Fruit fly (Drosophila melanogaster) whole organism, embryonic: Measurements from ENCODE around the gene DPCoAC.

Experiments
- Adf1 ChIP-seq: fragments of 200-800 bp; sonication (Bioruptor generic); IDR thresholded peaks from 2 replicates; pipeline ENCODE4 v1.3.6; 2022; ENCODE audit warnings: missing biosample characterization, missing genetic modification characterization
- Atf6 ChIP-seq: fragments of 200-800 bp; sonication (Bioruptor generic); IDR thresholded peaks from 2 replicates; pipeline ENCODE4 v1.3.6; 2022; ENCODE audit warnings: missing biosample characterization, missing genetic modification characterization
- BtbVII ChIP-seq: fragments of 200-800 bp; sonication (Bioruptor generic); optimal IDR thresholded peaks from 3 replicates; lab custom pipeline; 2017; ENCODE audit warnings: missing biosample characterization, mild to moderate bottlenecking, missing genetic modification characterization
- CG11247 ChIP-seq: fragments of 200-800 bp; sonication (Bioruptor generic); IDR thresholded peaks from 2 replicates; pipeline ENCODE4 v1.3.6; 2022; ENCODE audit warnings: missing biosample characterization, missing genetic modification characterization
- CG11560 ChIP-seq: fragments of 200-800 bp; sonication (Bioruptor generic); IDR thresholded peaks from 3 replicates; pipeline ENCODE4 v1.3.6; 2022; ENCODE audit warnings: missing biosample characterization, missing genetic modification characterization
- CG12219 ChIP-seq: fragments of 200-800 bp; sonication (Bioruptor generic); optimal IDR thresholded peaks from 3 replicates; lab custom pipeline; 2018; ENCODE audit warnings: missing biosample characterization, mild to moderate bottlenecking, missing genetic modification characterization
- CG12659 ChIP-seq: fragments of 200-800 bp; sonication (Bioruptor generic); optimal IDR thresholded peaks from 3 replicates; lab custom pipeline; 2017; ENCODE audit warnings: mild to moderate bottlenecking, missing biosample characterization, missing genetic modification reagents, missing genetic modification characterization
- CG13624 ChIP-seq: fragments of 200-800 bp; sonication (Bioruptor generic); optimal IDR thresholded peaks from 2 replicates; lab custom pipeline; 2016; ENCODE audit warnings: missing biosample characterization, missing genetic modification characterization
- CG17359 ChIP-seq: fragments of 200-800 bp; sonication (Bioruptor generic); optimal IDR thresholded peaks from 3 replicates; lab custom pipeline; 2018; ENCODE audit warnings: missing biosample characterization, mild to moderate bottlenecking, missing genetic modification characterization, moderate library complexity
- CG17829 ChIP-seq: fragments of 200-800 bp; optimal IDR thresholded peaks from 2 replicates; lab custom pipeline; 2019; ENCODE audit warnings: missing biosample characterization, mild to moderate bottlenecking, missing genetic modification characterization, moderate library complexity
- CG2712 ChIP-seq: fragments of 200-800 bp; optimal IDR thresholded peaks from 3 replicates; lab custom pipeline; 2019; ENCODE audit warnings: missing biosample characterization, mild to moderate bottlenecking, missing genetic modification characterization, moderate library complexity
- CG4282 ChIP-seq: fragments of 200-800 bp; sonication (Bioruptor generic); optimal IDR thresholded peaks from 2 replicates; lab custom pipeline; 2016; ENCODE audit warnings: missing biosample characterization, missing genetic modification characterization
- CG4328 ChIP-seq: fragments of 200-800 bp; sonication (Bioruptor generic); optimal IDR thresholded peaks from 3 replicates; lab custom pipeline; 2017; ENCODE audit warnings: missing biosample characterization, missing genetic modification reagents, missing genetic modification characterization
- CG4424 ChIP-seq: fragments of 200-800 bp; sonication (Bioruptor generic); optimal IDR thresholded peaks from 3 replicates; lab custom pipeline; 2016; ENCODE audit warnings: missing biosample characterization, missing genetic modification characterization
- CG4617 ChIP-seq: fragments of 200-800 bp; sonication (Bioruptor generic); optimal IDR thresholded peaks from 3 replicates; lab custom pipeline; 2016; ENCODE audit warnings: missing biosample characterization, missing genetic modification characterization, borderline replicate concordance
- CG6175 ChIP-seq: fragments of 200-800 bp; sonication (Bioruptor generic); IDR thresholded peaks from 3 replicates; pipeline ENCODE4 v1.3.6; 2022; ENCODE audit warnings: missing biosample characterization, missing genetic modification characterization
- CG8924 ChIP-seq: fragments of 200-800 bp; optimal IDR thresholded peaks from 3 replicates; lab custom pipeline; 2019; ENCODE audit warnings: missing biosample characterization, mild to moderate bottlenecking, missing genetic modification characterization, moderate library complexity
- CG9609 ChIP-seq: fragments of 200-800 bp; sonication (Bioruptor generic); optimal IDR thresholded peaks from 3 replicates; lab custom pipeline; 2016; ENCODE audit warnings: missing biosample characterization, missing genetic modification characterization
- Dad ChIP-seq: fragments of 200-800 bp; sonication (Bioruptor generic); optimal IDR thresholded peaks from 3 replicates; lab custom pipeline; 2016; ENCODE audit warnings: missing biosample characterization, missing genetic modification characterization
- Deaf1 ChIP-seq: fragments of 200-800 bp; optimal IDR thresholded peaks from 3 replicates; lab custom pipeline; 2019; ENCODE audit warnings: missing biosample characterization, mild to moderate bottlenecking, missing genetic modification characterization, moderate library complexity
- Dll ChIP-seq: fragments of 200-800 bp; sonication (Bioruptor generic); IDR thresholded peaks from 4 replicates; pipeline ENCODE4 v1.3.6; 2022; ENCODE audit warnings: missing biosample characterization, missing genetic modification characterization; ENCODE audit not compliant: partially characterized antibody
- Doc3 ChIP-seq: fragments of 200-800 bp; sonication (Bioruptor generic); IDR thresholded peaks from 3 replicates; pipeline ENCODE4 v1.3.6; 2022; ENCODE audit warnings: missing biosample characterization, missing genetic modification characterization; ENCODE audit not compliant: partially characterized antibody
- E2f1 ChIP-seq: fragments of 200-800 bp; sonication (Bioruptor generic); IDR thresholded peaks from 2 replicates; pipeline ENCODE4 v1.3.6; 2022; ENCODE audit warnings: missing biosample characterization, missing genetic modification characterization
- Fer2 ChIP-seq: fragments of 200-800 bp; sonication (Bioruptor generic); optimal IDR thresholded peaks from 2 replicates; lab custom pipeline; 2018; ENCODE audit warnings: missing biosample characterization, mild to moderate bottlenecking, missing genetic modification characterization, moderate library complexity
- GATAe ChIP-seq: fragments of 200-800 bp; sonication (Bioruptor generic); conservative IDR thresholded peaks from 2 replicates; pipeline ENCODE4 v1.3.6; 2022; ENCODE audit warnings: missing biosample characterization, missing genetic modification characterization
- HmgZ ChIP-seq: fragments of 200-800 bp; sonication (Bioruptor generic); optimal IDR thresholded peaks from 2 replicates; lab custom pipeline; 2018; ENCODE audit warnings: missing biosample characterization, mild to moderate bottlenecking, missing genetic modification characterization
- Max ChIP-seq: fragments of 200-800 bp; sonication (Bioruptor generic); optimal IDR thresholded peaks from 2 replicates; lab custom pipeline; 2016; ENCODE audit warnings: missing biosample characterization, mild to moderate bottlenecking, missing genetic modification characterization
- Nf-YC ChIP-seq: fragments of 200-800 bp; optimal IDR thresholded peaks from 3 replicates; lab custom pipeline; 2019; ENCODE audit warnings: missing biosample characterization, mild to moderate bottlenecking, missing genetic modification characterization, moderate library complexity
- Optix ChIP-seq: fragments of 200-800 bp; sonication (Bioruptor generic); IDR thresholded peaks from 3 replicates; pipeline ENCODE4 v1.3.6; 2022; ENCODE audit warnings: missing biosample characterization, missing genetic modification characterization
- Trl ChIP-seq, 3 experiments: fragments of >200 bp in 2 of 3; fragments of 200-800 bp in 1 of 3; sonication (Bioruptor generic) in 1 of 3; optimal IDR thresholded peaks; 2 replicates in 1 of 3; 3 replicates in 2 of 3; lab custom pipeline; 2016 to 2017; ENCODE audit warnings: missing biosample characterization in 1 of 3, missing genetic modification characterization in 1 of 3
- amos ChIP-seq: fragments of 200-800 bp; sonication (Bioruptor generic); IDR thresholded peaks from 2 replicates; pipeline ENCODE4 v1.3.6; 2022; ENCODE audit warnings: missing biosample characterization, missing genetic modification characterization; ENCODE audit not compliant: partially characterized antibody
- bcd ChIP-seq: fragments of 200-800 bp; sonication (Bioruptor generic); optimal IDR thresholded peaks from 2 replicates; lab custom pipeline; 2017; ENCODE audit warnings: missing biosample characterization, mild to moderate bottlenecking, missing genetic modification characterization
- bowl ChIP-seq: fragments of 200-800 bp; sonication (Bioruptor generic); IDR thresholded peaks from 2 replicates; pipeline ENCODE4 v1.3.6; 2022; ENCODE audit warnings: missing biosample characterization, missing genetic modification characterization
- caup ChIP-seq: fragments of 200-800 bp; sonication (Bioruptor generic); optimal IDR thresholded peaks from 3 replicates; lab custom pipeline; 2017; ENCODE audit warnings: missing biosample characterization, mild to moderate bottlenecking, missing genetic modification characterization, moderate library complexity; ENCODE audit not compliant: severe bottlenecking
- cwo ChIP-seq: fragments of 200-800 bp; sonication (Bioruptor generic); optimal IDR thresholded peaks from 3 replicates; lab custom pipeline; 2017; ENCODE audit warnings: missing biosample characterization, missing genetic modification characterization, mild to moderate bottlenecking, moderate library complexity, missing genetic modification reagents
- hkb ChIP-seq, 2 experiments: fragments of 200-800 bp in 1 of 2; fragments of >200 bp in 1 of 2; sonication (Bioruptor generic) in 1 of 2; IDR thresholded peaks in 1 of 2; optimal IDR thresholded peaks in 1 of 2; 2 replicates each; pipeline versions ENCODE4 v1.3.6 to Lab custom; 2017 to 2022; ENCODE audit warnings: missing biosample characterization in 1 of 2, missing genetic modification characterization in 1 of 2
- nau ChIP-seq: fragments of 200-800 bp; sonication (Bioruptor generic); optimal IDR thresholded peaks from 3 replicates; lab custom pipeline; 2017; ENCODE audit warnings: missing biosample characterization, mild to moderate bottlenecking, missing genetic modification characterization, missing genetic modification reagents
- odd ChIP-seq: fragments of 200-800 bp; sonication (Bioruptor generic); optimal IDR thresholded peaks from 2 replicates; lab custom pipeline; 2017; ENCODE audit warnings: missing biosample characterization, mild to moderate bottlenecking, missing genetic modification characterization
- sc ChIP-seq, 3 experiments: fragments of >200 bp in 2 of 3; fragments of 200-800 bp in 1 of 3; sonication (Bioruptor generic) in 1 of 3; optimal IDR thresholded peaks; 2 replicates in 2 of 3; 3 replicates in 1 of 3; lab custom pipeline; 2017; ENCODE audit warnings: mild to moderate bottlenecking in 1 of 3, missing biosample characterization in 1 of 3, missing genetic modification characterization in 1 of 3, missing genetic modification reagents in 1 of 3
- slbo ChIP-seq: fragments of 200-800 bp; sonication (Bioruptor generic); IDR thresholded peaks from 2 replicates; pipeline ENCODE4 v1.3.6; 2022; ENCODE audit warnings: missing biosample characterization, missing genetic modification characterization
- slou ChIP-seq: fragments of 200-800 bp; sonication (Bioruptor generic); optimal IDR thresholded peaks from 3 replicates; lab custom pipeline; 2016; ENCODE audit warnings: missing biosample characterization, missing genetic modification characterization
- slp2 ChIP-seq: fragments of 200-800 bp; sonication (Bioruptor generic); optimal IDR thresholded peaks from 2 replicates; lab custom pipeline; 2016; ENCODE audit warnings: missing biosample characterization, missing genetic modification characterization
- so ChIP-seq: fragments of 200-800 bp; sonication (Bioruptor generic); IDR thresholded peaks from 3 replicates; pipeline ENCODE4 v1.3.6; 2022; ENCODE audit warnings: missing biosample characterization, missing genetic modification characterization
- sob ChIP-seq: fragments of 200-800 bp; sonication (Bioruptor generic); IDR thresholded peaks from 2 replicates; pipeline ENCODE4 v1.3.6; 2022; ENCODE audit warnings: missing biosample characterization, missing genetic modification characterization
- tx ChIP-seq: fragments of 200-800 bp; sonication (Bioruptor generic); optimal IDR thresholded peaks from 2 replicates; lab custom pipeline; 2016; ENCODE audit warnings: missing biosample characterization, missing genetic modification characterization
- unpg ChIP-seq: fragments of 200-800 bp; sonication (Bioruptor generic); optimal IDR thresholded peaks from 3 replicates; lab custom pipeline; 2018; ENCODE audit warnings: missing biosample characterization, mild to moderate bottlenecking, missing genetic modification characterization, moderate library complexity
- usp ChIP-seq: fragments of >200 bp; optimal IDR thresholded peaks from 2 replicates; lab custom pipeline; 2017; ENCODE audit warnings: missing biosample characterization, missing genetic modification characterization

Gene DPCoAC

dm6 chr3R:20587630-20588479 lies 30.4 kb upstream of the DPCoAC start, which contains the start of gene Septin2 (continued):
- TF ChIP-seq unpg (GFP tag; lab: Kevin White, UChicago), result peak; percentile 59
- peak; percentile 47 for TF ChIP-seq Deaf1 (tag; lab: Kevin White, UChicago)
- no peak for TF ChIP-seq sob
- peak; percentile 52 for TF ChIP-seq E2f1
- no peak for TF ChIP-seq usp (GFP tag; lab: Kevin White, UChicago)
- peak; percentile 81 for TF ChIP-seq Max (GFP tag; lab: Kevin White, UChicago)
- TF ChIP-seq Fer2 (tag; lab: Kevin White, UChicago), result no peak
- peak; percentile 73 for TF ChIP-seq CG12219 (GFP tag; lab: Kevin White, UChicago)
- TF ChIP-seq hkb (optimal IDR thresholded peaks at IDR 0.05; lab: Kevin White, UChicago), result no peak
- TF ChIP-seq hkb (GFP tag; IDR thresholded peaks at IDR 0.05; lab: Robert Waterston, UW), result peak; percentile 82
- peak; percentile 73 for TF ChIP-seq cwo (GFP tag; lab: Kevin White, UChicago)
- peak; percentile 72 for TF ChIP-seq CG12659 (GFP tag; lab: Kevin White, UChicago)
- TF ChIP-seq slbo (GFP tag; lab: Robert Waterston, UW), result peak; percentile 37; the same call in 1 of the 2 replicates
- TF ChIP-seq tx (GFP tag; lab: Kevin White, UChicago), result peak; percentile 47
- no peak for TF ChIP-seq CG11247 (GFP tag; lab: Robert Waterston, UW)
- peak; percentile 57 for TF ChIP-seq Dad (GFP tag; lab: Kevin White, UChicago)
- TF ChIP-seq CG4617, result no peak
- TF ChIP-seq CG17829 (tag; lab: Kevin White, UChicago), result peak; percentile 82
- TF ChIP-seq bowl, result no peak
- TF ChIP-seq CG4328, result peak; percentile 50
- TF ChIP-seq sc (optimal IDR thresholded peaks at IDR 0.05; lab: Kevin White, UChicago), result no peak
- peak; percentile 79 for TF ChIP-seq sc (GFP tag; optimal IDR thresholded peaks at IDR 0.05; lab: Kevin White, UChicago)
- TF ChIP-seq so, result peak; percentile 83; the same call in 2 of the 3 replicates
- peak; percentile 83 for TF ChIP-seq CG4424 (GFP tag; lab: Kevin White, UChicago)
- TF ChIP-seq CG13624, result peak; percentile 55
- peak; percentile 27 for TF ChIP-seq CG9609
- peak; percentile 35 for TF ChIP-seq Nf-YC (tag; lab: Kevin White, UChicago)
- TF ChIP-seq bcd (GFP tag; lab: Kevin White, UChicago), result peak; percentile 75
- TF ChIP-seq Trl (optimal IDR thresholded peaks at IDR 0.05; lab: Kevin White, UChicago), result no peak
- TF ChIP-seq Trl (GFP tag; optimal IDR thresholded peaks at IDR 0.05; lab: Kevin White, UChicago), result peak; percentile 43
- no peak; the same call in 1 of the 2 replicates for TF ChIP-seq amos
- TF ChIP-seq CG2712 (tag; lab: Kevin White, UChicago), result peak; percentile 84
- TF ChIP-seq CG4282 (GFP tag; lab: Kevin White, UChicago), result no peak
- TF ChIP-seq slp2, result peak; percentile 64
- TF ChIP-seq CG17359 (tag; lab: Kevin White, UChicago), result peak; percentile 85
- TF ChIP-seq CG6175 (GFP tag; lab: Robert Waterston, UW), result no peak
- peak; percentile 86 for TF ChIP-seq CG8924
- no peak; the same call in 1 of the 3 replicates for TF ChIP-seq Optix (GFP tag; lab: Robert Waterston, UW)
- peak; percentile 36 for TF ChIP-seq nau (GFP tag; lab: Kevin White, UChicago)
- no peak for TF ChIP-seq slou
- peak; percentile 68 for TF ChIP-seq caup
- no peak for TF ChIP-seq Adf1 (GFP tag; lab: Robert Waterston, UW)
- TF ChIP-seq CG11560, result 0 out of 3 replicates have a peak, but pooled peaks have one; percentile 14
- TF ChIP-seq Atf6, result peak; percentile 47; the same call in 1 of the 2 replicates
- TF ChIP-seq BtbVII (GFP tag; lab: Kevin White, UChicago), result peak; percentile 77
- no peak for TF ChIP-seq Doc3 (GFP tag; lab: Robert Waterston, UW)
- no peak for TF ChIP-seq Dll (GFP tag; lab: Robert Waterston, UW)
- TF ChIP-seq GATAe, result no peak
- TF ChIP-seq HmgZ (tag; lab: Kevin White, UChicago), result peak; percentile 19
- peak; percentile 85 for TF ChIP-seq odd (GFP tag; lab: Kevin White, UChicago)
